Worm (Caenorhabditis elegans) whole organism, young adult: ENCODE data around the gene F20A1.8.
A peak's percentile ranks its signal among the peaks of the same experiment; 100 is the strongest.

Source experiments
- C06A6.2 ChIP-seq: fragments of 200-800 bp; sonication (Bioruptor generic); conservative IDR thresholded peaks from 2 replicates; pipeline ENCODE4 v1.3.6; 2022; ENCODE audit warnings: missing genetic modification characterization, missing compliant biosample characterization
- F10E7.11 ChIP-seq: sonication (generic microtip); optimal IDR thresholded peaks from 2 replicates; lab custom pipeline; 2017; ENCODE audit warnings: mild to moderate bottlenecking, missing genetic modification characterization, moderate library complexity, missing compliant biosample characterization
- F23B12.7 ChIP-seq: sonication (generic microtip); optimal IDR thresholded peaks from 2 replicates; lab custom pipeline; 2017; ENCODE audit warnings: missing genetic modification characterization, mild to moderate bottlenecking, missing compliant biosample characterization, antibody characterized with exemption, moderate library complexity; ENCODE audit not compliant: insufficient read depth
- F37B4.10 ChIP-seq: fragments of 200-800 bp; sonication (Bioruptor generic); IDR thresholded peaks from 2 replicates; pipeline ENCODE4 v1.3.6; 2022; ENCODE audit warnings: missing genetic modification characterization, missing compliant biosample characterization
- F39B2.1 ChIP-seq: fragments of 200-800 bp; sonication (Bioruptor generic); IDR thresholded peaks from 2 replicates; pipeline ENCODE4 v1.3.6; 2022; ENCODE audit warnings: missing genetic modification reagents, missing genetic modification characterization, missing compliant biosample characterization
- Y53F4B.3 ChIP-seq: fragments of 200-800 bp; sonication (Bioruptor generic); IDR thresholded peaks from 2 replicates; pipeline ENCODE4 v1.3.6; 2022; ENCODE audit warnings: missing genetic modification reagents, missing genetic modification characterization, missing compliant biosample characterization
- Y67H2A.10 ChIP-seq: fragments of 200-800 bp; sonication (Bioruptor generic); conservative IDR thresholded peaks from 2 replicates; pipeline ENCODE4 v1.3.6; 2022; ENCODE audit warnings: missing genetic modification reagents, missing genetic modification characterization, missing compliant biosample characterization
- ZK185.1 ChIP-seq: sonication (generic microtip); optimal IDR thresholded peaks from 2 replicates; lab custom pipeline; 2016; ENCODE audit warnings: mild to moderate bottlenecking, missing genetic modification characterization, missing compliant biosample characterization; ENCODE audit not compliant: poor library complexity, severe bottlenecking
- aptf-3 ChIP-seq: fragments of 200-800 bp; sonication (Bioruptor generic); IDR thresholded peaks from 2 replicates; pipeline ENCODE4 v1.3.6; 2022; ENCODE audit warnings: missing genetic modification characterization, missing compliant biosample characterization
- attf-3 ChIP-seq: fragments of 200-800 bp; sonication (Bioruptor generic); conservative IDR thresholded peaks from 2 replicates; pipeline ENCODE4 v1.3.6; 2022; ENCODE audit warnings: missing genetic modification reagents, missing genetic modification characterization, missing compliant biosample characterization
- bed-2 ChIP-seq: fragments of 200-800 bp; sonication (Bioruptor generic); IDR thresholded peaks from 2 replicates; pipeline ENCODE4 v1.3.6; 2022; ENCODE audit warnings: missing genetic modification reagents, missing genetic modification characterization, missing compliant biosample characterization
- ceh-58 ChIP-seq: fragments of 200-800 bp; sonication (Bioruptor generic); IDR thresholded peaks from 2 replicates; pipeline ENCODE4 v1.3.6; 2022; ENCODE audit warnings: missing genetic modification characterization, missing compliant biosample characterization
- ceh-79 ChIP-seq: sonication (generic microtip); optimal IDR thresholded peaks from 2 replicates; lab custom pipeline; 2017; ENCODE audit warnings: mild to moderate bottlenecking, missing genetic modification characterization, missing compliant biosample characterization
- ceh-91 ChIP-seq: fragments of 200-800 bp; sonication (Bioruptor generic); IDR thresholded peaks from 2 replicates; pipeline ENCODE4 v1.3.6; 2022; ENCODE audit warnings: missing genetic modification reagents, missing genetic modification characterization, missing compliant biosample characterization
- die-1 ChIP-seq: sonication (generic microtip); optimal IDR thresholded peaks from 2 replicates; lab custom pipeline; 2016; ENCODE audit warnings: missing genotype, mild to moderate bottlenecking, missing genetic modification characterization, missing compliant biosample characterization
- dox-1 ChIP-seq: fragments of 200-800 bp; sonication (Bioruptor generic); IDR thresholded peaks from 2 replicates; pipeline ENCODE4 v1.3.6; 2022; ENCODE audit warnings: missing genetic modification reagents, missing genetic modification characterization, missing compliant biosample characterization
- egl-18 ChIP-seq: fragments of 200-800 bp; sonication (Bioruptor generic); IDR thresholded peaks from 2 replicates; pipeline ENCODE4 v1.3.6; 2022; ENCODE audit warnings: missing genetic modification reagents, missing genetic modification characterization, missing compliant biosample characterization
- egl-44 ChIP-seq: fragments of 200-800 bp; sonication (Bioruptor generic); IDR thresholded peaks from 2 replicates; pipeline ENCODE4 v1.3.6; 2022; ENCODE audit warnings: missing genetic modification reagents, missing genetic modification characterization, missing compliant biosample characterization
- ets-4 ChIP-seq: fragments of 200-800 bp; sonication (Bioruptor generic); optimal IDR thresholded peaks from 2 replicates; lab custom pipeline; 2018; ENCODE audit warnings: mild to moderate bottlenecking, missing genetic modification characterization, missing compliant biosample characterization
- fkh-3 ChIP-seq: sonication (generic microtip); optimal IDR thresholded peaks from 2 replicates; lab custom pipeline; 2016; ENCODE audit warnings: mild to moderate bottlenecking, missing genetic modification characterization, missing compliant biosample characterization
- hrde-1 ChIP-seq: sonication (generic microtip); optimal IDR thresholded peaks from 2 replicates; lab custom pipeline; 2016; ENCODE audit warnings: missing genetic modification characterization, mild to moderate bottlenecking, missing compliant biosample characterization, moderate library complexity, missing genotype, missing genetic modification reagents, borderline replicate concordance
- lag-1 ChIP-seq: fragments of 200-800 bp; sonication (Bioruptor generic); IDR thresholded peaks from 2 replicates; pipeline ENCODE4 v1.3.6; 2022; ENCODE audit warnings: missing genetic modification reagents, missing genetic modification characterization, missing compliant biosample characterization
- lin-26 ChIP-seq: fragments of 200-800 bp; sonication (Bioruptor generic); IDR thresholded peaks from 2 replicates; pipeline ENCODE4 v1.3.6; 2022; ENCODE audit warnings: missing genetic modification reagents, missing genetic modification characterization, missing compliant biosample characterization
- lin-35 ChIP-seq, 3 experiments: fragments of 150-350 bp in 2 of 3; sonication (generic microtip) in 1 of 3; optimal IDR thresholded peaks; 2 replicates each; lab custom pipeline; 2014 to 2018; ENCODE audit warnings: missing biosample characterization in 3 of 3, missing genetic modification characterization in 3 of 3, missing genetic modification reagents in 3 of 3
- madf-10 ChIP-seq: sonication (generic microtip); optimal IDR thresholded peaks from 2 replicates; lab custom pipeline; 2016; ENCODE audit warnings: mild to moderate bottlenecking, missing genetic modification characterization, missing compliant biosample characterization
- nfya-1 ChIP-seq: sonication (generic microtip); optimal IDR thresholded peaks from 2 replicates; lab custom pipeline; 2017; ENCODE audit warnings: antibody characterized with exemption, missing compliant biosample characterization, missing genetic modification characterization, borderline replicate concordance; ENCODE audit not compliant: insufficient read depth
- nfyb-1 ChIP-seq: fragments of 200-800 bp; sonication (Bioruptor generic); IDR thresholded peaks from 2 replicates; pipeline ENCODE4 v1.3.6; 2022; ENCODE audit warnings: missing genetic modification reagents, missing genetic modification characterization, missing compliant biosample characterization
- nhr-27 ChIP-seq: fragments of 200-800 bp; sonication (Bioruptor generic); optimal IDR thresholded peaks from 2 replicates; lab custom pipeline; 2018; ENCODE audit warnings: mild to moderate bottlenecking, missing genetic modification characterization, moderate library complexity, missing compliant biosample characterization
- nhr-80 ChIP-seq: sonication (generic microtip); optimal IDR thresholded peaks from 2 replicates; lab custom pipeline; 2016; ENCODE audit warnings: missing genetic modification characterization, missing compliant biosample characterization
- nhr-90 ChIP-seq: sonication (generic microtip); optimal IDR thresholded peaks from 2 replicates; lab custom pipeline; 2016; ENCODE audit warnings: missing genotype, mild to moderate bottlenecking, missing genetic modification characterization, missing compliant biosample characterization
- pha-4 ChIP-seq: fragments of 150-350 bp; sonication (generic microtip); optimal IDR thresholded peaks from 2 replicates; lab custom pipeline; 2014; ENCODE audit warnings: missing biosample characterization, missing genetic modification reagents, missing genetic modification characterization
- rcor-1 ChIP-seq: fragments of 200-800 bp; sonication (Bioruptor generic); IDR thresholded peaks from 2 replicates; pipeline ENCODE4 v1.3.6; 2022; ENCODE audit warnings: missing genetic modification reagents, missing genetic modification characterization, missing compliant biosample characterization
- rec-8 ChIP-seq, 2 experiments: sonication (generic microtip); optimal IDR thresholded peaks; 2 replicates each; lab custom pipeline; 2016; ENCODE audit warnings: mild to moderate bottlenecking in 2 of 2, missing genetic modification characterization in 2 of 2, missing genetic modification reagents in 2 of 2, missing genotype in 2 of 2, missing biosample characterization in 1 of 2, missing compliant biosample characterization in 1 of 2, moderate library complexity in 1 of 2
- repo-1 ChIP-seq: sonication (generic microtip); optimal IDR thresholded peaks from 2 replicates; lab custom pipeline; 2017; ENCODE audit warnings: mild to moderate bottlenecking, missing genetic modification characterization, missing compliant biosample characterization
- sdz-38 ChIP-seq: sonication (generic microtip); optimal IDR thresholded peaks from 2 replicates; lab custom pipeline; 2016; ENCODE audit warnings: missing genotype, missing genetic modification characterization, missing compliant biosample characterization
- sea-2 ChIP-seq: fragments of 200-800 bp; sonication (Bioruptor generic); IDR thresholded peaks from 2 replicates; pipeline ENCODE4 v1.3.6; 2022; ENCODE audit warnings: missing genetic modification characterization, missing compliant biosample characterization
- snpc-1.3 ChIP-seq: sonication (generic microtip); optimal IDR thresholded peaks from 2 replicates; lab custom pipeline; 2017; ENCODE audit warnings: missing genetic modification characterization, mild to moderate bottlenecking, missing compliant biosample characterization, antibody characterized with exemption, moderate library complexity, missing genotype, missing genetic modification reagents; ENCODE audit not compliant: insufficient read depth
- snpc-3.4 ChIP-seq: sonication (generic microtip); optimal IDR thresholded peaks from 2 replicates; lab custom pipeline; 2017; ENCODE audit warnings: missing genetic modification characterization, mild to moderate bottlenecking, missing compliant biosample characterization, antibody characterized with exemption, moderate library complexity, missing genotype, missing genetic modification reagents
- snpc-4 ChIP-seq, 5 experiments: fragments of 150-350 bp in 1 of 5; sonication (generic microtip) in 4 of 5; optimal IDR thresholded peaks; 2 replicates each; lab custom pipeline; 2014 to 2018; ENCODE audit warnings: missing genetic modification characterization in 5 of 5, missing biosample characterization in 3 of 5, antibody characterized with exemption in 2 of 5, mild to moderate bottlenecking in 2 of 5, missing compliant biosample characterization in 2 of 5, missing genotype in 2 of 5, moderate library complexity in 2 of 5, missing genetic modification reagents in 1 of 5
- tbp1 ChIP-seq: fragments of 200-800 bp; sonication (Bioruptor generic); optimal IDR thresholded peaks from 2 replicates; lab custom pipeline; 2018; ENCODE audit warnings: mild to moderate bottlenecking, missing genetic modification characterization, missing compliant biosample characterization
- tlf-1 ChIP-seq: fragments of 200-800 bp; sonication (Bioruptor generic); optimal IDR thresholded peaks from 2 replicates; lab custom pipeline; 2018; ENCODE audit warnings: mild to moderate bottlenecking, missing genetic modification characterization, missing compliant biosample characterization
- unc-62 ChIP-seq: fragments of 150-350 bp; optimal IDR thresholded peaks from 2 replicates; lab custom pipeline; 2014; ENCODE audit warnings: missing biosample characterization, missing genetic modification reagents, missing genetic modification characterization

The F20A1.8 gene

ce11 chrV:7095254-7095990 lies 48.0 kb upstream of the F20A1.8 start:
- TF ChIP-seq snpc-4 (GFP tag; optimal IDR thresholded peaks at IDR 0.05; lab: Kevin White, UChicago), result no peak
- TF ChIP-seq snpc-4 (tag; optimal IDR thresholded peaks at IDR 0.05; lab: Kevin White, UChicago), result no peak
- peak; percentile 40 for TF ChIP-seq nhr-80 (tag; lab: Kevin White, UChicago)
- no peak for TF ChIP-seq tbp1 (GFP tag; lab: Kevin White, UChicago)

DNA sequence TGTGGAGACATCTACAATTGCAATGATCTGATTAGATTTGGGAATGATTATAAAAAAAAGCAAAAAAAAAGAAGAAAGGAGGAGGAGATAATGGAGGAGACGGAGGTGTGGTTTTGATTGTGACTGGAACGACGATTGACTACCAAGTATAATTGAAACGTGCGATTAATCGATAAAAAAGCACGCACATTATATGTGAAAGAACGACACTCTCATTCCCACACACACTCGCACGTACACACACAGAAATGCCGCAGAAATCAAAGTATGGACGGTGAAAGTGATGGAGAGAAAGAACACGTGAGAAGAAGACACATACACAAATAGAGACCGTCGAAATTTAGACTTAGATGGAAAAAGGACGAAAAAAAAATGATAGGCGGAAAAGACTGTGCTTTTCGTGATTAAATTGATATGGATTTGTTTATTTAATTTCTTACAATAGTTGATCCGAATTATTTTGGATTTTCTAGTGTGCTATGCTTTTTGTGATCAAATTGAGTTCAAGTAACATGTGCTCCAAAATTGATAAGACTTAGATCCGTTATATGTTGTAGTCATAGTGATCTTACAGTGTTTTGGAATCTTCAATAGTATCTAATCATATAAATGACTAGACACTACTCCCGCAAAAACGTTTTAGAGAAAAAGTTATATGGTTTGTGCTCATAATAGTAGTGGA lies 46.4 kb upstream of the F20A1.8 start, which contains the start of gene nhr-135:
nhr-135 (minus strand) TSS at position 51 of the 682 bp plus-strand sequence.
- TF ChIP-seq die-1 (tag; lab: Kevin White, UChicago) (no peak), ZK185.1 (peak; percentile 38), aptf-3 (no peak), F39B2.1 (GFP tag; lab: Robert Waterston, UW) (no peak), unc-62 (GFP tag; lab: Kevin White, UChicago) (no peak), egl-44 (GFP tag; lab: Robert Waterston, UW) (peak; percentile 67; the same call in 1 of the 2 replicates), snpc-4 (GFP tag; optimal IDR thresholded peaks at IDR 0.05; lab: Kevin White, UChicago) (no peak), snpc-4 (tag; optimal IDR thresholded peaks at IDR 0.05; lab: Kevin White, UChicago) (peak in 1 of 4 experiments; percentile 35), rcor-1 (GFP tag; lab: Robert Waterston, UW) (no peak), bed-2 (GFP tag; lab: Robert Waterston, UW) (no peak), ceh-79 (tag; lab: Kevin White, UChicago) (no peak), snpc-3.4 (tag; lab: Kevin White, UChicago) (no peak), dox-1 (GFP tag; lab: Robert Waterston, UW) (peak; percentile 44), repo-1 (tag; lab: Kevin White, UChicago) (no peak), C06A6.2 (GFP tag; lab: Robert Waterston, UW) (no peak; the same call in 1 of the 2 replicates), attf-3 (GFP tag; lab: Robert Waterston, UW) (no peak), pha-4 (tag; lab: Kevin White, UChicago) (no peak), rec-8 (tag; optimal IDR thresholded peaks at IDR 0.05; lab: Kevin White, UChicago) (no peak), F23B12.7 (tag; lab: Kevin White, UChicago) (no peak), fkh-3 (tag; lab: Kevin White, UChicago) (no peak), sdz-38 (tag; lab: Kevin White, UChicago) (no peak), tbp1 (GFP tag; lab: Kevin White, UChicago) (peak; percentile 39), ceh-58 (no peak), F10E7.11 (tag; lab: Kevin White, UChicago) (no peak), nhr-90 (peak; percentile 17), hrde-1 (tag; lab: Kevin White, UChicago) (no peak), nhr-27 (tag; lab: Kevin White, UChicago) (no peak), F37B4.10 (GFP tag; lab: Robert Waterston, UW) (no peak), madf-10 (peak; percentile 61), lin-35 (GFP tag; optimal IDR thresholded peaks at IDR 0.05; lab: Kevin White, UChicago) (no peak), egl-18 (GFP tag; lab: Robert Waterston, UW) (no peak), tlf-1 (no peak), nfya-1 (no peak), snpc-1.3 (tag; lab: Kevin White, UChicago) (no peak), nfyb-1 (peak; percentile 72; the same call in 1 of the 2 replicates), sea-2 (GFP tag; lab: Robert Waterston, UW) (no peak), ets-4 (GFP tag; lab: Kevin White, UChicago) (no peak), nhr-80 (tag; lab: Kevin White, UChicago) (peak; percentile 92), Y53F4B.3 (no peak), Y67H2A.10 (GFP tag; lab: Robert Waterston, UW) (no peak), lag-1 (GFP tag; lab: Robert Waterston, UW) (no peak), lin-26 (0 out of 2 replicates have a peak, but pooled peaks have one; percentile 50), ceh-91 (GFP tag; lab: Robert Waterston, UW) (no peak)
